Worm (Caenorhabditis elegans) whole organism, late embryonic: ENCODE data around the gene F07C6.3.

Experiments used
- fkh-10 ChIP-seq: fragments of 150-350 bp; optimal IDR thresholded peaks from 2 replicates; lab custom pipeline; 2014; ENCODE audit warnings: missing biosample characterization, missing genetic modification reagents, missing genetic modification characterization
- pha-4 ChIP-seq: fragments of 150-350 bp; optimal IDR thresholded peaks from 2 replicates; lab custom pipeline; 2018; ENCODE audit warnings: missing biosample characterization, missing genetic modification reagents, missing genetic modification characterization

ce11 chrIV:12835363-12835762, 46.3 kb downstream of the F07C6.3 start:
- no peak for TF ChIP-seq pha-4
- no peak for TF ChIP-seq fkh-10
